Worm (Caenorhabditis elegans) whole organism, late embryonic: Measurements from ENCODE around the gene cnep-1.

Experiments
- C08G9.2 ChIP-seq: sonication (generic microtip); optimal IDR thresholded peaks from 2 replicates; lab custom pipeline; 2016; ENCODE audit warnings: mild to moderate bottlenecking, missing genetic modification characterization, moderate library complexity, missing compliant biosample characterization
- K02D7.2 ChIP-seq: sonication (generic microtip); optimal IDR thresholded peaks from 2 replicates; lab custom pipeline; 2017; ENCODE audit warnings: mild to moderate bottlenecking, missing genetic modification characterization, missing compliant biosample characterization
- ahr-1 ChIP-seq: sonication (generic microtip); optimal IDR thresholded peaks from 2 replicates; lab custom pipeline; 2016; ENCODE audit warnings: missing genetic modification characterization, missing compliant biosample characterization
- ama-1 ChIP-seq: fragments of 150-350 bp; optimal IDR thresholded peaks from 2 replicates; lab custom pipeline; 2014
- ceh-14 ChIP-seq: sonication (generic microtip); optimal IDR thresholded peaks from 2 replicates; lab custom pipeline; 2016; ENCODE audit warnings: missing genotype, missing genetic modification characterization, missing compliant biosample characterization
- ceh-2 ChIP-seq: sonication (generic microtip); optimal IDR thresholded peaks from 2 replicates; lab custom pipeline; 2016; ENCODE audit warnings: missing genotype, missing genetic modification characterization, missing compliant biosample characterization
- ceh-31 ChIP-seq: sonication (generic microtip); optimal IDR thresholded peaks from 2 replicates; lab custom pipeline; 2016; ENCODE audit warnings: missing genetic modification characterization, missing compliant biosample characterization
- ceh-34 ChIP-seq: sonication (generic microtip); optimal IDR thresholded peaks from 2 replicates; lab custom pipeline; 2016; ENCODE audit warnings: mild to moderate bottlenecking, missing genetic modification characterization, missing compliant biosample characterization
- ceh-48 ChIP-seq: sonication (generic microtip); optimal IDR thresholded peaks from 2 replicates; lab custom pipeline; 2016; ENCODE audit warnings: missing genetic modification characterization, inconsistent platforms, missing compliant biosample characterization
- ceh-6 ChIP-seq: fragments of 200-800 bp; sonication (Bioruptor generic); optimal IDR thresholded peaks from 2 replicates; lab custom pipeline; 2018; ENCODE audit warnings: mild to moderate bottlenecking, missing genetic modification characterization, missing compliant biosample characterization
- dve-1 ChIP-seq: sonication (generic microtip); optimal IDR thresholded peaks from 2 replicates; lab custom pipeline; 2017; ENCODE audit warnings: antibody characterized with exemption, mild to moderate bottlenecking, missing genetic modification characterization, missing compliant biosample characterization
- elt-4 ChIP-seq: sonication (generic microtip); optimal IDR thresholded peaks from 2 replicates; lab custom pipeline; 2016; ENCODE audit warnings: missing genetic modification characterization, missing compliant biosample characterization
- gmeb-2 ChIP-seq: sonication (generic microtip); optimal IDR thresholded peaks from 2 replicates; lab custom pipeline; 2016; ENCODE audit warnings: missing genetic modification characterization, inconsistent platforms, missing compliant biosample characterization
- hlh-15 ChIP-seq: sonication (generic microtip); optimal IDR thresholded peaks from 2 replicates; lab custom pipeline; 2016; ENCODE audit warnings: missing genetic modification characterization, missing compliant biosample characterization
- hlh-8 ChIP-seq: sonication (generic microtip); optimal IDR thresholded peaks from 2 replicates; lab custom pipeline; 2016; ENCODE audit warnings: missing genotype, missing genetic modification characterization, missing compliant biosample characterization
- lin-11 ChIP-seq: fragments of 200-800 bp; sonication (Bioruptor generic); optimal IDR thresholded peaks from 2 replicates; lab custom pipeline; 2018; ENCODE audit warnings: mild to moderate bottlenecking, missing genetic modification characterization, missing compliant biosample characterization
- mec-3 ChIP-seq: sonication (generic microtip); optimal IDR thresholded peaks from 2 replicates; lab custom pipeline; 2016; ENCODE audit warnings: borderline replicate concordance, missing genetic modification characterization, missing compliant biosample characterization
- nfya-1 ChIP-seq: sonication (generic microtip); optimal IDR thresholded peaks from 2 replicates; lab custom pipeline; 2017; ENCODE audit warnings: missing genetic modification characterization, mild to moderate bottlenecking, missing compliant biosample characterization, antibody characterized with exemption, moderate library complexity
- nhr-232 ChIP-seq: sonication (generic microtip); optimal IDR thresholded peaks from 2 replicates; lab custom pipeline; 2016; ENCODE audit warnings: missing genetic modification characterization, missing compliant biosample characterization
- odd-2 ChIP-seq: sonication (generic microtip); optimal IDR thresholded peaks from 2 replicates; lab custom pipeline; 2017; ENCODE audit warnings: antibody characterized with exemption, mild to moderate bottlenecking, missing genetic modification characterization, missing compliant biosample characterization
- pag-3 ChIP-seq: sonication (generic microtip); optimal IDR thresholded peaks from 2 replicates; lab custom pipeline; 2016; ENCODE audit warnings: missing compliant biosample characterization, missing genetic modification characterization, borderline replicate concordance
- pat-9 ChIP-seq: fragments of 200-800 bp; sonication (Bioruptor generic); optimal IDR thresholded peaks from 2 replicates; lab custom pipeline; 2018; ENCODE audit warnings: mild to moderate bottlenecking, missing genetic modification characterization, moderate library complexity, missing compliant biosample characterization
- pax-1 ChIP-seq: fragments of 150-350 bp; optimal IDR thresholded peaks from 2 replicates; lab custom pipeline; 2014; ENCODE audit warnings: missing biosample characterization, missing genetic modification characterization
- pha-2 ChIP-seq: sonication (generic microtip); optimal IDR thresholded peaks from 2 replicates; lab custom pipeline; 2017; ENCODE audit warnings: mild to moderate bottlenecking, missing genetic modification characterization, missing compliant biosample characterization
- pha-4 ChIP-seq: fragments of 150-350 bp; optimal IDR thresholded peaks from 2 replicates; lab custom pipeline; 2018; ENCODE audit warnings: missing biosample characterization, missing genetic modification reagents, missing genetic modification characterization
- pqm-1 ChIP-seq: sonication (generic microtip); optimal IDR thresholded peaks from 2 replicates; lab custom pipeline; 2016; ENCODE audit warnings: missing genetic modification characterization, missing compliant biosample characterization
- ref-2 ChIP-seq: sonication (generic microtip); optimal IDR thresholded peaks from 2 replicates; lab custom pipeline; 2016; ENCODE audit warnings: missing genetic modification characterization, missing compliant biosample characterization
- sdc-2 ChIP-seq: sonication (generic microtip); optimal IDR thresholded peaks from 2 replicates; lab custom pipeline; 2016; ENCODE audit warnings: missing genotype, missing genetic modification characterization, missing compliant biosample characterization
- syd-9 ChIP-seq: sonication (generic microtip); optimal IDR thresholded peaks from 2 replicates; lab custom pipeline; 2016; ENCODE audit warnings: mild to moderate bottlenecking, missing genetic modification characterization, moderate library complexity, missing compliant biosample characterization
- tbx-2 ChIP-seq: sonication (generic microtip); optimal IDR thresholded peaks from 2 replicates; lab custom pipeline; 2016; ENCODE audit warnings: missing genetic modification characterization, missing compliant biosample characterization
- ttx-3 ChIP-seq: sonication (generic microtip); optimal IDR thresholded peaks from 2 replicates; lab custom pipeline; 2016; ENCODE audit warnings: missing genetic modification reagents, missing genetic modification characterization, missing compliant biosample characterization
- zip-5 ChIP-seq: sonication (generic microtip); optimal IDR thresholded peaks from 2 replicates; lab custom pipeline; 2016; ENCODE audit warnings: missing genetic modification characterization, missing compliant biosample characterization
- ztf-16 ChIP-seq: sonication (generic microtip); optimal IDR thresholded peaks from 2 replicates; lab custom pipeline; 2017; ENCODE audit warnings: missing genetic modification characterization, missing compliant biosample characterization

The cnep-1 gene

DNA sequence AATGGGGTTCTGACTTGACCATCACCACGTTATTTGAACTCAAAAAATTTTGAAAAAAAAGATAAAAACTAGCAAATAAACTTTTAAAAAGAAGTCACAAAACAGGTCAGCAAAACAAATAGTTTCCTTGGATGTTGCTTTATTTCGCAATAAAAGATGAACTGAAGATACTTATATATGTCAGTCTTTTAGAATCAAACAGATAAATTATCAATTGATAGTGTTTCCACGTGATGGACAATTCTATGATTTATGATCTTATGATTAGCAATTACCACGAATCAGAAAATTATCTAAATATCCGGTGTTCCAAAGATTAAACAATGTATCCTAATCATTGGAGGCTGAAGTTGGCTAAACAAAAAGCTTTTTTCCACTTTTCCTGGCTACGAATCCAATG, 22.4 kb upstream of the cnep-1 start:
- no peak for TF ChIP-seq elt-4 (tag; lab: Kevin White, UChicago)
- TF ChIP-seq K02D7.2 (tag; lab: Kevin White, UChicago) = no peak
- TF ChIP-seq ceh-14 (tag; lab: Kevin White, UChicago) = no peak
- TF ChIP-seq sdc-2 (tag; lab: Kevin White, UChicago) = no peak
- TF ChIP-seq ztf-16 (tag; lab: Kevin White, UChicago) = no peak
- no peak for TF ChIP-seq odd-2 (tag; lab: Kevin White, UChicago)
- no peak for TF ChIP-seq lin-11
- TF ChIP-seq syd-9 = no peak
- no peak for TF ChIP-seq ceh-6
- no peak for TF ChIP-seq nfya-1 (tag; lab: Kevin White, UChicago)
- TF ChIP-seq pat-9 (tag; lab: Kevin White, UChicago) = no peak
- no peak for TF ChIP-seq hlh-8
- TF ChIP-seq nhr-232 (tag; lab: Kevin White, UChicago) = no peak
- no peak for TF ChIP-seq hlh-15
- TF ChIP-seq gmeb-2 (tag; lab: Kevin White, UChicago) = no peak

DNA sequence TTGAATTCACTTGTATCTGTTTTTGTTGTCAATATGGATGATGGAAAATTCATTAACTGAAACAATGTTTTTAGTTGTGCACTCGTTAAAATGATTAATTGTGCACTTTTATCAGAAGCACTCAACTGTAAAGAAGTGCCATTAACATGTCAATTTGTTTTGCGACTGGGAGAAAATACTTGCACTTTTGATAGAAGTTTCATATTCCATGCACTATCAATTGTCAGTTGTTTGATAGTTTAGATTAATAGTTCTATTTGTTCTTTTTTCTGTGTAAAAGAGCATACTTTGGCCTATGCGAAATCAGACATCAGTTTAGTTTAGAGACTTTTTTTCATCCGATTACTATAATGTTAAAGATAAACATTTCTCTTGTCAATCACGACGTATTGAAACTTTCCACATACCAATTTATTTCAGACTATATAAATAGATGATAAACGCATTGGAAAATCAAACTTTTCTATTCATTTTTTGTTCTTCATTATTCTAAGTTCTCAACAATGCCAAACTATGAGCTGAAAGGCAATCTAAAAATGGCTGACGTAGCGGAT, 20.1 kb upstream of the cnep-1 start, which contains the start of gene C30G12.2:
Gene C30G12.2 (plus strand): TSS at position 504 of the 554 bp plus-strand sequence.
- TF ChIP-seq pag-3 (tag; lab: Kevin White, UChicago) (no peak), ref-2 (tag; lab: Kevin White, UChicago) (no peak), pqm-1 (tag; lab: Kevin White, UChicago) (no peak)

DNA sequence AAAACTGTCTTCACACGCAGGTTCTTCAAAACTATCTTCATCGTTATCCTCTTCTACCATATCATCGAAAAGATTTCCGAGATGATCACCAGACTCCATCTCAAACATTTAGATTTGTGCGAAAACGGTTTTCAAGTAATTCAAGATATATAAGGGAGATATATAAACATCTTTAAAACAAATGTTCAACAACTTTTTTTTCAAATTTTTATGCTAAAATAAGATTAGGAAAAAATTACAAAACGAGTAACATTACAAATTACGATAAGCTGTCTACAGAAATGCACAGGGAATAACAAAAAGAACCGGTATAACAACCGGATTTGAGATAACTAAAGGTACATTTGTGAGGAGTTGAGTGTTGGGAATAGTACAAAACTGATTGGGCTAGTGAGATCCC, 14.2 kb upstream of the cnep-1 start, which contains the start of gene C30G12.6:
Gene C30G12.6 (minus strand): TSS at position 101 of the 400 bp plus-strand sequence.
- TF ChIP-seq ahr-1 (no peak), ama-1 (no peak), ceh-48 (tag; lab: Kevin White, UChicago) (no peak), ceh-2 (tag; lab: Kevin White, UChicago) (no peak), dve-1 (no peak), pax-1 (tag; lab: Kevin White, UChicago) (no peak), mec-3 (tag; lab: Kevin White, UChicago) (no peak), ztf-16 (tag; lab: Kevin White, UChicago) (no peak), pag-3 (tag; lab: Kevin White, UChicago) (no peak), ceh-14 (tag; lab: Kevin White, UChicago) (no peak)

DNA sequence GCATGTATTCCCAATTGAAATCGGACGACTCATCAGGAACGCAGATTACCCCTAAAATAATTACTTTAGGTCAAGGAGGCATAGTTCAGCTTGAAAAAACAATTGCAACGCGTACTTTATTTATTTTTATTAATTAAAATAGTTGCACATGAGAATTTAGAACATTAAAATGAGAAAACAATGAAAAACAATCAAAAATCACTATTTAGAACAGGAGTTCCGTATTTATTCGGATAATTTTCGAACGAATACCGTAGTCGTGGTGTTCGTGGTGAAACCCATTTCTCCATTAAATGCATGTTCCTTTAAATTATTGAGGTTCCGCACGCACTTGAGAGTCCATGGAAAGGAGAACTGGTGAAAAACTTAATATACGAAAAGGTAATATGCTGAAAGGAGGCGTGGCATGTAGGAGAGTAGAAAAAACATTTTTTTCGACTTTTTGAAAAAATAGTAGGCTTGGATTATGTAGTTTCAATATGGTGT, 11.9 kb upstream of the cnep-1 start, which contains the start of gene puf-8:
Gene puf-8 (minus strand): TSS at position 51 of the 486 bp plus-strand sequence.
- no peak for TF ChIP-seq pha-4 (tag; lab: Kevin White, UChicago)
- no peak for TF ChIP-seq pha-2 (tag; lab: Kevin White, UChicago)
- no peak for TF ChIP-seq sdc-2 (tag; lab: Kevin White, UChicago)
- TF ChIP-seq ttx-3 = no peak
- no peak for TF ChIP-seq tbx-2 (tag; lab: Kevin White, UChicago)
- TF ChIP-seq zip-5 (tag; lab: Kevin White, UChicago) = no peak
- no peak for TF ChIP-seq C08G9.2 (tag; lab: Kevin White, UChicago)
- no peak for TF ChIP-seq hlh-15
- no peak for TF ChIP-seq ceh-31 (tag; lab: Kevin White, UChicago)
- TF ChIP-seq, all 69 proteins: peak for 0

DNA sequence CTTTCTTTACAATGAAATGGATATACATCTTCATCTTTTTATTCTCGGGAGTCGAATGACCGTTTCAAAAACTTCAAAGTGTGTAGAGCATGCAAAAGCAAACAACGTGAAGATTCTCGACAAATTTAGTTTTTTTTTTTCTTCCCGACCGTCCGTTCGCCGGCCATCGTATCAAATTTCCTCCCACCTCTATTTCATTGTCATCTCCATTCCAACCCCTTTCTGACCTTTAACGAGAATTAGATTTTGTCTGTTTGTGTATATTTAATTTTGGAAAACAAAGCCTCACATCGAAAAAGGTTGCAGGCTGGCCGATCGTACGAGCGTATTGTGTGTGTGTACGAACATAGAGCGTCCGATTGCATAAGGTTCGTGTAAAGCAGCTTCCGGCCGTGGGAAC, 11.1 kb upstream of the cnep-1 start, which contains the start of gene C30G12.1:
Gene C30G12.1 (plus strand): TSS at position 301 of the 400 bp plus-strand sequence.
- no peak for TF ChIP-seq ceh-31 (tag; lab: Kevin White, UChicago)
- TF ChIP-seq ceh-34 (tag; lab: Kevin White, UChicago) = peak; percentile 68
- no peak for TF ChIP-seq zip-5 (tag; lab: Kevin White, UChicago)
- TF ChIP-seq, all 69 proteins: peak for 1
